Fruit fly (Drosophila melanogaster): ENCODE data around the gene prd.

- TF ChIP-seq salr (GFP tag; optimal IDR thresholded peaks at IDR 0.05) (no peak), esn (GFP tag; optimal IDR thresholded peaks at IDR 0.05) (no peak), Hr39 (GFP tag; optimal IDR thresholded peaks at IDR 0.05) (no peak)
Measured at dm6 chr2L:12092719-12093118, 7.1 kb upstream of the prd start.
